Fruit fly (Drosophila melanogaster): Measurements from ENCODE around the gene CG32204.
A peak's percentile ranks its signal among the peaks of the same experiment; 100 is the strongest.

The CG32204 gene

DNA sequence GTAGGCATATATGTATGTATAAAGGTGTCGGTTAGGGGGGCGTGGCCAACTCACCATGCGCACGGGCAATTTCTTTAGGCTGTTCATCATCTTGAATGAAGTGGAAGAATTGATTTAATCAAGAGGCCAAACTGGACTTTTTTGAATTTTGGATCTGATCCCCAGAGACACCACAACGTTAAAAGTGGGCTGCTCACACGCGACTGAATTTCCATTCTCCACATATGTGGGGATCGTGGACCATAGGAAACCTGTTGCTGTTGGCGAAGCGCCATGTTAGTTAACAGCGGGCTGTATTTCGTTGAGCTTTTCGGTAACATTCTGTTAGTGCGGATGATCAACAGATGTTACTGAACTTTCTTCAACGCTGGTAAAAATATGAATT lies 47.8 kb downstream of the CG32204 start, which contains the start of gene CG3902 (continued):
- TF ChIP-seq CG17359 (tag; optimal IDR thresholded peaks at IDR 0.05) (no peak), ems (GFP tag; optimal IDR thresholded peaks at IDR 0.05) (peak; percentile 34), Stat92E (GFP tag; optimal IDR thresholded peaks at IDR 0.05) (peak in 1 of 3 experiments; percentile 23), HHEX (GFP tag; optimal IDR thresholded peaks at IDR 0.05) (peak; percentile 45), CG9437 (GFP tag; optimal IDR thresholded peaks at IDR 0.05) (no peak), Hand (GFP tag; optimal IDR thresholded peaks at IDR 0.05) (peak; percentile 49), Sox100B (GFP tag; optimal IDR thresholded peaks at IDR 0.05) (no peak), CG15073 (GFP tag; optimal IDR thresholded peaks at IDR 0.05) (no peak), vfl (GFP tag; optimal IDR thresholded peaks at IDR 0.05) (no peak), NC2α (GFP tag; optimal IDR thresholded peaks at IDR 0.05) (no peak), CG4730 (GFP tag; IDR thresholded peaks at IDR 0.05) (no peak), CG10543 (GFP tag; optimal IDR thresholded peaks at IDR 0.05) (peak; percentile 71), dimm (GFP tag; IDR thresholded peaks at IDR 0.05) (no peak), pho (GFP tag; optimal IDR thresholded peaks at IDR 0.05) (no peak), slbo (GFP tag; IDR thresholded peaks at IDR 0.05) (peak; percentile 47), HLH4C (GFP tag; IDR thresholded peaks at IDR 0.05; ENCODE audit: partially characterized antibody) (no peak), zf30C (GFP tag; optimal IDR thresholded peaks at IDR 0.05) (no peak), Neu2 (GFP tag; optimal IDR thresholded peaks at IDR 0.05; ENCODE audit: borderline replicate concordance) (no peak), Rfx (GFP tag; IDR thresholded peaks at IDR 0.05) (peak; percentile 44; the same call in 1 of the 2 replicates), CG12391 (tag; optimal IDR thresholded peaks at IDR 0.05) (no peak), CG6254 (GFP tag; optimal IDR thresholded peaks at IDR 0.05) (no peak), Taf1 (GFP tag; IDR thresholded peaks at IDR 0.05) (no peak), gt (GFP tag; IDR thresholded peaks at IDR 0.05) (no peak), CG13775 (GFP tag; optimal IDR thresholded peaks at IDR 0.05) (no peak), gsb-n (tag; optimal IDR thresholded peaks at IDR 0.05) (no peak), jumu (GFP tag; optimal IDR thresholded peaks at IDR 0.05) (no peak), CG11456 (GFP tag; IDR thresholded peaks at IDR 0.05) (no peak), CG11695 (GFP tag; IDR thresholded peaks at IDR 0.05) (no peak), lola (GFP tag; optimal IDR thresholded peaks at IDR 0.05) (no peak), CG11560 (tag; IDR thresholded peaks at IDR 0.05) (no peak), bowl (GFP tag; IDR thresholded peaks at IDR 0.05) (no peak), CG10565 (GFP tag; optimal IDR thresholded peaks at IDR 0.05) (no peak), CG1647 (GFP tag; optimal IDR thresholded peaks at IDR 0.05) (no peak), CG6654 (GFP tag; optimal IDR thresholded peaks at IDR 0.05) (no peak), E2f1 (GFP tag; IDR thresholded peaks at IDR 0.05) (no peak), croc (GFP tag; conservative IDR thresholded peaks at IDR 0.05) (no peak), CG4282 (GFP tag; optimal IDR thresholded peaks at IDR 0.05) (no peak), dm (GFP tag; optimal IDR thresholded peaks at IDR 0.05) (no peak), hb (GFP tag; IDR thresholded peaks at IDR 0.05; ENCODE audit: partially characterized antibody) (no peak), CG12744 (GFP tag; optimal IDR thresholded peaks at IDR 0.05) (no peak), gro (GFP tag; optimal IDR thresholded peaks at IDR 0.05) (peak; percentile 56), repo (GFP tag; optimal IDR thresholded peaks at IDR 0.05) (no peak), sd (tag; optimal IDR thresholded peaks at IDR 0.05) (peak; percentile 7), Aef1 (GFP tag; IDR thresholded peaks at IDR 0.05) (no peak), CHES-1-like (GFP tag; optimal IDR thresholded peaks at IDR 0.05) (peak; percentile 28), twi (tag; optimal IDR thresholded peaks at IDR 0.05) (no peak), CG8281 (tag; optimal IDR thresholded peaks at IDR 0.05) (no peak), CG17186 (GFP tag; optimal IDR thresholded peaks at IDR 0.05) (no peak), CG8290 (GFP tag; optimal IDR thresholded peaks at IDR 0.05) (no peak), CG8290 (tag; optimal IDR thresholded peaks at IDR 0.05) (peak in 1 of 2 experiments; percentile 79), CG3407 (GFP tag; optimal IDR thresholded peaks at IDR 0.05) (no peak), CG7357 (GFP tag; IDR thresholded peaks at IDR 0.05) (no peak)

Data from whole organism, embryonic.